Fruit fly (Drosophila melanogaster): ENCODE results near the gene CG2021.

DNA sequence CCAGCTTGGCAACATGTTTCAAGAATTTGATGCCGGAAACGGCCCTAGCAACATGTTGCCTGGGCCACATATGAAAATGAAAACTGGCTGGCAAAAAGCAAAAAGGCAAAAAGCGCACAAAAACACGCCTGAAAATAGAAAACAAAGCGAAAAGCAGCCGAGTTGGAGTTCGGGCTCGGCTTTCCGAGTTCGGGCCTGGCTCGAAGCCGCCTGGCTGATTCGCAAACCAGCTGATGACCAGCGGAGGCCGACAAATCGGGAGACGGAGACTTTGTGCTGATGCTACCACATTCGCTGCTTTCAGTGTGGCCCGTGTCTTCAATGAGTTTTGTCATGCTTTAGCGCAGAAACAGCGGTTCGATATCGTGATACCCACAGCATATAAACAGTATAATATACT is 33.1 kb upstream of the CG2021 start, which contains the start of gene GV1:
- TF ChIP-seq CG12605 (GFP tag; IDR thresholded peaks at IDR 0.05) (peak; percentile 96), Pif1B (GFP tag; optimal IDR thresholded peaks at IDR 0.05) (peak; percentile 73), CG9948 (tag; optimal IDR thresholded peaks at IDR 0.05) (peak; percentile 52), Pif1A (GFP tag; optimal IDR thresholded peaks at IDR 0.05) (peak; percentile 78), gl (tag; optimal IDR thresholded peaks at IDR 0.05) (peak; percentile 95), fd96Ca (GFP tag; IDR thresholded peaks at IDR 0.05) (peak; percentile 72; the same call in 2 of the 3 replicates), EcR (GFP tag; optimal IDR thresholded peaks at IDR 0.05) (peak; percentile 77), CG15710 (tag; optimal IDR thresholded peaks at IDR 0.05) (peak; percentile 82), CG14655 (GFP tag; optimal IDR thresholded peaks at IDR 0.05) (peak; percentile 70), CG10348 (GFP tag; IDR thresholded peaks at IDR 0.05) (no peak), D1 (tag; optimal IDR thresholded peaks at IDR 0.05) (peak; percentile 8), CG4496 (GFP tag; IDR thresholded peaks at IDR 0.05) (peak; percentile 88)
